Worm (Caenorhabditis elegans): ENCODE data around the gene Y67H2A.2.

Gene Y67H2A.2

DNA sequence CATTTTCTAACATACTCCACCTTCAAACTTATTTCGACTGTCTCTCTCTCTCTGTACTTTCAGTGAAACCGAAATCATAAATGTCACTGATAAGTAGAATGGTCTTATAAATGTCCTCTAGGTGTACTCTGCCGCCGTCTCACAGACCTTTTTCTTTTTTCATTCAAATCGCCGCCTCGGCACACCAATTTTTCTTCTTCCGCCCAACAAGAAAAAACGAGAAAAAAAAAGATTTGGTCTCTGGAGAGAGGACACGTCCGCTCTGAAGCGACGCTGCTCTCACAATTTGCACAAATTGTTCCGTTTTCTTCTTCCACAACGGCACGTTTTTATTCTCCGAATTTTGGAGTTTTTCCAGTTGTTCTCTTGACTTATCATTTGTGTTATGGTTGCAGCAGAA is 15.5 kb upstream of the Y67H2A.2 start:
- TF ChIP-seq flt-1 (GFP tag; IDR thresholded peaks at IDR 0.05) (no peak), hnd-1 (tag; optimal IDR thresholded peaks at IDR 0.05) (no peak), pes-1 (GFP tag; IDR thresholded peaks at IDR 0.05) (no peak), hmbx-1 (tag; optimal IDR thresholded peaks at IDR 0.05) (no peak), ets-7 (tag; optimal IDR thresholded peaks at IDR 0.05) (no peak), aly-1 (tag; optimal IDR thresholded peaks at IDR 0.05) (no peak), ama-1 (optimal IDR thresholded peaks at IDR 0.05) (no peak), ceh-13 (GFP tag; optimal IDR thresholded peaks at IDR 0.05) (no peak), F13C5.2 (tag; optimal IDR thresholded peaks at IDR 0.05) (no peak), tbx-37 (GFP tag; conservative IDR thresholded peaks at IDR 0.05) (no peak), hmg-4 (GFP tag; optimal IDR thresholded peaks at IDR 0.05) (no peak), sea-1 (GFP tag; conservative IDR thresholded peaks at IDR 0.05) (no peak), tra-4 (tag; optimal IDR thresholded peaks at IDR 0.05) (no peak), ceh-36 (tag; optimal IDR thresholded peaks at IDR 0.05) (no peak), B0310.2 (tag; optimal IDR thresholded peaks at IDR 0.05) (no peak), tbx-11 (GFP tag; IDR thresholded peaks at IDR 0.05) (no peak), scrt-1 (GFP tag; IDR thresholded peaks at IDR 0.05) (no peak)

DNA sequence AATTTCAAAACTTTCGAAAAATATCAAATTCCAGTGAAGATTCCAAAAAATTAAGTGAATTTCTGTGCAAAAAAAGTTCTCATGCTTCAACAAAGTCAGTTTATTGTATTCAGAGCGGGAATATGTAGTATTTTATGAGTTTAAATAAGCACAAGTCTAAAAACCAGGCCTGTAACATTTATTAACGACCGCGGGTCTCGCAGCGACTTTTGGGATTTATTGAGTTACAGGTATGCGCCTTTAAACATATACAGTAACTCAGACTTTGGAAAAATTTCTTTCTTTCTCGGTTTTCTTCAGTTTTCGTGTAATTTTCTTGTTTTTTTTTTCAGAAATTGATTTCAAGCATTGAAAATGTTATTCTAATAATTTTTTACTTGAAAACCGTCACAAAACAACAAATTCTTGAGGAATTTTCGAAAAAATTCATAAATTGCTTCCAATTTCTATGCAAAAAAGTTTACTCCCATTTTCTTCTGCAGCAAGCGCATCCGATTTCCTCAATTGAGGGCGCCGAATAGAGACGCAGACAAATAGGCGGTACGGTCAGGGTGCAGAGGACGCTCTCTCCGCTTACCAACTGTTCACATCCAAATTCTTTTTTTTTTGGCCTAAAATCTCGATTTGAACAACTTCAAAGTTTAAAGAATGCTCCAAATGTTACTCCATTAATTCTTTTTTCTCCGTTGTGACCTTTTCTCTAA is 13.9 kb upstream of the Y67H2A.2 start:
- TF ChIP-seq sea-1 (GFP tag; conservative IDR thresholded peaks at IDR 0.05), result no peak

DNA sequence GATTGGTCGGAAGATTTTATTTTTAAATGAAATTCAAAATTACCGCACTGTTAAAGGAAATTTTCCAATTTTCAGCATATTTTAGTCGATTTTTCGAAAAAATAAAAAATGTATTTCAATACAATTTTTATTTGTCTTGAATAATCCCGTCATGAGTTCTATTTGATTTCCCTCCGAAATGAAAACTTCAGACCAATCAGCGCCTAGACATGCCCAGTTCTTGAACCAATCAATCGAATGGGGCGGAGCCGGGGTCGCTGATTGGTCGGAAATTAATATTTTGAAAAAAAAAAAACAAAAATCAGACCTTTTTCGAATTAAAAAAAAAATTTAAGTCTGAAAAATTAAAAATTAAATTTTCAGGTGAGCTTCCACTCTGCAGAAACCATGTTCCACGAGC is 12.0 kb upstream of the Y67H2A.2 start:
- TF ChIP-seq pes-1 (GFP tag; IDR thresholded peaks at IDR 0.05), result no peak
- no peak for TF ChIP-seq ceh-13 (GFP tag; optimal IDR thresholded peaks at IDR 0.05)
- no peak for TF ChIP-seq F13C5.2 (tag; optimal IDR thresholded peaks at IDR 0.05)
- TF ChIP-seq tra-4 (tag; optimal IDR thresholded peaks at IDR 0.05), result no peak
- TF ChIP-seq ama-1 (optimal IDR thresholded peaks at IDR 0.05), result no peak
- TF ChIP-seq tbx-11 (GFP tag; IDR thresholded peaks at IDR 0.05), result no peak

DNA sequence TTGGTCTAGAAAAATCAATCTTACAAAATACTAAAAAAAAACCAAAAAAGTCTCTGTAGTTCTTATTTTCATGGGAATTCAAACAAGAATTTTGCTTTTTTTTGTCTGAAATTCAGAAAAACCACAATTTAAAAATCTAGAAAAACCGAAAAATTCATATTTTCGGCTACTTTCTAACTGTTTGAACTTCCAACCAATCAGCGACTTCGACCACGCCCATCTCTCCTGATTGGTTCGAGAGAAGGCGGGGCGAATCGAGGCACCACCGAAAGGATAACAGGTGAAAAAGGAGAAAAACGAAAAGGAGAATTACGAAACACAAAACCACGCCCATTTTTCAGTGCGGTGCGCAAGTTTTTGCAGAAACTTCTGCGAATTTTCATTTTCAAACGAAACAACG is 7.2 kb upstream of the Y67H2A.2 start:
- no peak for TF ChIP-seq tbx-11 (GFP tag; IDR thresholded peaks at IDR 0.05)
- no peak for TF ChIP-seq tbx-37 (GFP tag; conservative IDR thresholded peaks at IDR 0.05)
- no peak for TF ChIP-seq aly-1 (tag; optimal IDR thresholded peaks at IDR 0.05)
- no peak for TF ChIP-seq ets-7 (tag; optimal IDR thresholded peaks at IDR 0.05)
- TF ChIP-seq ceh-13 (GFP tag; optimal IDR thresholded peaks at IDR 0.05), result no peak
- TF ChIP-seq ama-1 (optimal IDR thresholded peaks at IDR 0.05), result no peak
- no peak for TF ChIP-seq scrt-1 (GFP tag; IDR thresholded peaks at IDR 0.05)
- no peak for TF ChIP-seq hmbx-1 (tag; optimal IDR thresholded peaks at IDR 0.05)
- TF ChIP-seq hnd-1 (tag; optimal IDR thresholded peaks at IDR 0.05), result no peak
- no peak for TF ChIP-seq ceh-36 (tag; optimal IDR thresholded peaks at IDR 0.05)
- TF ChIP-seq tra-4 (tag; optimal IDR thresholded peaks at IDR 0.05), result no peak
- TF ChIP-seq pes-1 (GFP tag; IDR thresholded peaks at IDR 0.05), result no peak
- TF ChIP-seq sea-1 (GFP tag; conservative IDR thresholded peaks at IDR 0.05), result no peak
- TF ChIP-seq hmg-4 (GFP tag; optimal IDR thresholded peaks at IDR 0.05), result no peak
- TF ChIP-seq B0310.2 (tag; optimal IDR thresholded peaks at IDR 0.05), result no peak
- TF ChIP-seq F13C5.2 (tag; optimal IDR thresholded peaks at IDR 0.05), result no peak
- no peak for TF ChIP-seq flt-1 (GFP tag; IDR thresholded peaks at IDR 0.05)

DNA sequence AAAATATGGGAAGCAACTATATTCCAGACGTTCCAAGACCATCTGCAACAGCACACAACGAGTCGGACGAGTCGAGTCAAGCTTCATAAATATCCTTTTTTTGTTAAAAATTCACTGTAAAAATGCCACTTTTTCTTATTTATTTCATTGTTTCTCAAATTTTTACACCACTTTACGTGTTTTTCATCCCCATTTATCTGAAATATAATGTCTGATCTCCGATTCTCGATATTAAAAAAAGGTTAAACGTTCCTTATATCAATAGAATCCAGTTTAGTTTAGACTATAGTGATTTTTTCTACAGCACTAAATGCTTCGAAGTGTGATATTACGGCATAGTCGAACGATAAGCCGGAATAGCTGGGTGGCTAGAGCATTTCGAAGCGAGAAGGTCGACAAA is 5.8 kb upstream of the Y67H2A.2 start, which contains the start of gene Y67H2A.7:
Gene Y67H2A.7, plus strand, starts transcription at position 301 of the 400 bp plus-strand sequence.
- TF ChIP-seq ceh-13 (GFP tag; optimal IDR thresholded peaks at IDR 0.05) (no peak), pes-1 (GFP tag; IDR thresholded peaks at IDR 0.05) (no peak), hmbx-1 (tag; optimal IDR thresholded peaks at IDR 0.05) (no peak), flt-1 (GFP tag; IDR thresholded peaks at IDR 0.05) (no peak), ama-1 (optimal IDR thresholded peaks at IDR 0.05) (no peak), B0310.2 (tag; optimal IDR thresholded peaks at IDR 0.05) (no peak), tra-4 (tag; optimal IDR thresholded peaks at IDR 0.05) (no peak), ets-7 (tag; optimal IDR thresholded peaks at IDR 0.05) (no peak), hmg-4 (GFP tag; optimal IDR thresholded peaks at IDR 0.05) (no peak), hnd-1 (tag; optimal IDR thresholded peaks at IDR 0.05) (no peak), tbx-37 (GFP tag; conservative IDR thresholded peaks at IDR 0.05) (no peak)

DNA sequence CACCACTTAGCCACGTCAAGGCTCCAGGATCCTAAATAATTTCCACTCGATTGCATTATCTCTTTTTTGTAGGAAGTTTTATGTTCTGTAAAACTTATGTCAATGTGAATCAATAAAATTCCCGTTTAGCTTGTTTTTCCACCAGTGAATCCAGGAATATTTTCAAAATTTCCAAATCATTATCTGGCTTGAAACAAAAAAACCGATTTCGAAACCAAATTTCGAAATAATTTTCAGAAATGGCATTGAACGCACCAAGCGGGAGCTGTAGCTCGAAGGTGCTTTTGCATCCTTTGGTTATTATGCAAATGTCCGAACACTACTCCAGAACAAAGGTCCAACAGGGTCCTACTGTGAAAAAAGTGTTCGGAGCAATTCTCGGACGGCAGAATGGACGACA is 3.0 kb upstream of the Y67H2A.2 start, which contains the start of gene csn-6:
Gene csn-6, plus strand, starts transcription at position 234 of the 400 bp plus-strand sequence.
- TF ChIP-seq ets-7 (tag; optimal IDR thresholded peaks at IDR 0.05), result no peak
- no peak for TF ChIP-seq scrt-1 (GFP tag; IDR thresholded peaks at IDR 0.05)
- TF ChIP-seq B0310.2 (tag; optimal IDR thresholded peaks at IDR 0.05), result no peak
- TF ChIP-seq F13C5.2 (tag; optimal IDR thresholded peaks at IDR 0.05), result no peak
- no peak for TF ChIP-seq ama-1 (optimal IDR thresholded peaks at IDR 0.05)
- no peak for TF ChIP-seq hnd-1 (tag; optimal IDR thresholded peaks at IDR 0.05)

DNA sequence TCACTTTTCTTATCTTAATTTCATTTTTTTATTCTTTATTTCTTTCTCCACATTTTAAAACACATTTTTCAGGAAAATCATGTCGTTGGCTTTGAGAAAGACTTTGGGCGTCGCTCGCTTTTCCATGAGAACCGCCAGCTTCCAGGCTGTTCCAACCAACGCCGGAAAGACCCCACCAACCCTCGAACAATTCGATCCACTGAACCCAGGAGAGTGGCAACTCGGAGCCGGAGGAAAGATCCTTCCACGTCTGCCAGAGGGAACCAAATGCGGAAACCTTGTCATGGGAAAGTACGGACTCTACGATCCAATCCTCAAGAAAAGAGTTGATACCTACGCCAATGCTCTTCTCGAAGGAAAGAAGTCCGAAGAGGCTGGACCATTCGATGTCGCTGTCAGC is 2.5 kb upstream of the Y67H2A.2 start, which contains the start of gene kdp-1:
Gene kdp-1, plus strand, starts transcription at position 80 of the 400 bp plus-strand sequence.
- TF ChIP-seq B0310.2 (tag; optimal IDR thresholded peaks at IDR 0.05), result no peak
- TF ChIP-seq flt-1 (GFP tag; IDR thresholded peaks at IDR 0.05), result no peak
- no peak for TF ChIP-seq sea-1 (GFP tag; conservative IDR thresholded peaks at IDR 0.05)

DNA sequence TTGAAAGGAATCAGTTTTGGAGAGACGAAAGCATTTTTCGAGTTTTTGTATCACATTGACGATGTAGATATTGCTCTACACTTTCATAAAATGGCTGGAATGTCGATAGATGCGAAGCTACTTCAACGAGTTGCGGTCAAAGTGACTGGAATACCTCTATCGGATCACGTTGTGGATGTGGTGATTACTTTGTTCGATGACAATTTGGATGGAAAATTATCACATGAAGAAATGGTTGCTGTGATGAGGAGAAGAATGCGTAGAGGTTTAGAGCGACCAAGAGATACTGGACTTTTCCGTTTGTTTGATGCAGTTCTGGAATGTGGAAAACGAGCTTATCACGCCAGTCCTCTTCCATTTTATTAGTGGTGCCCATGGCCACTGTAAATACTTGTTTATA is 2.0 kb upstream of the Y67H2A.2 start:
- TF ChIP-seq scrt-1 (GFP tag; IDR thresholded peaks at IDR 0.05), result no peak
- no peak for TF ChIP-seq B0310.2 (tag; optimal IDR thresholded peaks at IDR 0.05)
- TF ChIP-seq aly-1 (tag; optimal IDR thresholded peaks at IDR 0.05), result no peak
- TF ChIP-seq pes-1 (GFP tag; IDR thresholded peaks at IDR 0.05), result no peak
- no peak for TF ChIP-seq tra-4 (tag; optimal IDR thresholded peaks at IDR 0.05)
- TF ChIP-seq ama-1 (optimal IDR thresholded peaks at IDR 0.05), result no peak
- TF ChIP-seq hmbx-1 (tag; optimal IDR thresholded peaks at IDR 0.05), result no peak
